Worm (Caenorhabditis elegans) whole organism, L1 larva: ENCODE results near the gene clec-169.

Experiments
- F16B12.6 ChIP-seq: fragments of 150-350 bp; optimal IDR thresholded peaks from 2 replicates; lab custom pipeline; 2014; ENCODE audit warnings: missing biosample characterization, missing genetic modification characterization
- aly-2 ChIP-seq: fragments of 150-350 bp; optimal IDR thresholded peaks from 2 replicates; lab custom pipeline; 2014; ENCODE audit warnings: missing biosample characterization, missing genetic modification characterization
- ceh-90 ChIP-seq: sonication (generic microtip); optimal IDR thresholded peaks from 2 replicates; lab custom pipeline; 2016; ENCODE audit warnings: missing genetic modification characterization, missing compliant biosample characterization
- dpl-1 ChIP-seq, 3 experiments: fragments of 150-350 bp in 2 of 3; sonication (generic microtip) in 1 of 3; optimal IDR thresholded peaks; 2 replicates each; lab custom pipeline; 2014 to 2017; ENCODE audit warnings: missing biosample characterization in 3 of 3, missing genetic modification characterization in 3 of 3, missing genetic modification reagents in 3 of 3
- lin-13 ChIP-seq: fragments of 150-350 bp; optimal IDR thresholded peaks from 2 replicates; lab custom pipeline; 2014; ENCODE audit warnings: missing biosample characterization, missing genetic modification reagents, missing genetic modification characterization
- lin-15B ChIP-seq: fragments of 150-350 bp; sonication (generic microtip); optimal IDR thresholded peaks from 3 replicates; lab custom pipeline; 2014; ENCODE audit warnings: missing biosample characterization, missing genetic modification characterization
- nhr-237 ChIP-seq: fragments of 150-350 bp; optimal IDR thresholded peaks from 2 replicates; lab custom pipeline; 2014; ENCODE audit warnings: missing biosample characterization, missing genetic modification characterization
- unc-62 ChIP-seq: fragments of 150-350 bp; optimal IDR thresholded peaks from 2 replicates; lab custom pipeline; 2014; ENCODE audit warnings: missing biosample characterization, missing genetic modification reagents, missing genetic modification characterization

- TF ChIP-seq F16B12.6 (no peak), lin-13 (no peak), ceh-90 (tag; lab: Kevin White, UChicago) (no peak), dpl-1 (GFP tag; optimal IDR thresholded peaks at IDR 0.05; lab: Kevin White, UChicago) (no peak), nhr-237 (tag; lab: Kevin White, UChicago) (no peak), lin-15B (no peak), aly-2 (tag; lab: Kevin White, UChicago) (no peak), unc-62 (GFP tag; lab: Kevin White, UChicago) (no peak)
Observed at ce11 chrIV:1275910-1276309, 14.8 kb downstream of the clec-169 start.
